Fruit fly (Drosophila melanogaster): ENCODE results near the gene Jasper.

Jasper gene

DNA sequence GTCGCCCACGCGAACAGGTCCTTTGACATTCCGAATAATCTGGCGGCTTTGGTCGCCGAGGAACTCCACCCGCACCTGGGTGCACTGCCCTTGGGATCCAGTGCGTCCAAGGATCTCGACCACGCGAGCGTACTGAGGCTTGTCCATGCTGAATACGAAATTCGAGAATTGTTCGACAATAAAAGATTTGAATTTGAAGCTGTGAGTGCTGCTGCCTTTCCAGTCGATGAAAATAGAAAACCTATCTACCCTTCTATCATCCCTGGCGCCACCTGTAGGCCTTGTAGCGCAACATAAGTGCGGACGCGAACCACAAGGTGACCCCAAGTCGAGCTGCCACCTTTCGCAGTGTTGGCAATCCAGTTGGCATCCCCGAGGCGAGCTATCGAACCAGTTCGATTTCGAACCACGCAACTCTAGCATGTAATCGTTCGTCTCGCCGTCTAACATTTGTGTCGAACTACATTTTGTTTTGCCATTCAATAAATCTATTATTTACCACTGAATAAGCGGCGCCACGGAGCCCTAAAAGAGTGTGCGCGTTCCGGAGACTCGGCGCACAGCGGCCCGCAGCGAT, 29.8 kb upstream of the Jasper start, which contains the start of the genes RpS28a and Axn (continued):
- TF ChIP-seq CG6765 (GFP tag; optimal IDR thresholded peaks at IDR 0.05) (no peak), CG4730 (GFP tag; IDR thresholded peaks at IDR 0.05) (no peak), bab2 (GFP tag; optimal IDR thresholded peaks at IDR 0.05) (peak; percentile 18), HLH54F (GFP tag; optimal IDR thresholded peaks at IDR 0.05) (no peak), mam (GFP tag; optimal IDR thresholded peaks at IDR 0.05) (peak; percentile 24), bbx (GFP tag; IDR thresholded peaks at IDR 0.05; ENCODE audit: partially characterized antibody) (peak; percentile 66), Fer1 (GFP tag; optimal IDR thresholded peaks at IDR 0.05) (no peak), wek (GFP tag; optimal IDR thresholded peaks at IDR 0.05) (no peak), her (GFP tag; optimal IDR thresholded peaks at IDR 0.05) (no peak), CG16815 (GFP tag; optimal IDR thresholded peaks at IDR 0.05) (no peak), CG1603 (tag; optimal IDR thresholded peaks at IDR 0.05) (no peak), sob (GFP tag; IDR thresholded peaks at IDR 0.05) (no peak; the same call in 1 of the 2 replicates), ci (GFP tag; IDR thresholded peaks at IDR 0.05) (peak; percentile 32; the same call in 1 of the 3 replicates), dmrt99B (tag; optimal IDR thresholded peaks at IDR 0.05) (no peak), fd96Cb (tag; optimal IDR thresholded peaks at IDR 0.05) (no peak), CkIIα-i1 (GFP tag; IDR thresholded peaks at IDR 0.05) (no peak), gce (GFP tag; IDR thresholded peaks at IDR 0.05) (no peak), slp2 (GFP tag; optimal IDR thresholded peaks at IDR 0.05) (no peak), so (GFP tag; IDR thresholded peaks at IDR 0.05) (no peak; the same call in 2 of the 3 replicates), CG5953 (GFP tag; IDR thresholded peaks at IDR 0.05) (no peak), ttk (GFP tag; IDR thresholded peaks at IDR 0.05) (no peak), vnd (GFP tag; IDR thresholded peaks at IDR 0.05; ENCODE audit: partially characterized antibody) (no peak; the same call in 2 of the 3 replicates), MBD-R2 (GFP tag; IDR thresholded peaks at IDR 0.05) (peak; percentile 85), CTCF (GFP tag; optimal IDR thresholded peaks at IDR 0.05) (peak; percentile 97), Hand (GFP tag; optimal IDR thresholded peaks at IDR 0.05) (no peak), zfh2 (GFP tag; optimal IDR thresholded peaks at IDR 0.05) (no peak), GATAe (GFP tag; conservative IDR thresholded peaks at IDR 0.05) (no peak), Myb (GFP tag; optimal IDR thresholded peaks at IDR 0.05) (peak; percentile 57), ham (GFP tag; IDR thresholded peaks at IDR 0.05) (no peak), CG3281 (GFP tag; optimal IDR thresholded peaks at IDR 0.05) (no peak), tll (GFP tag; optimal IDR thresholded peaks at IDR 0.05) (peak in 1 of 2 experiments; percentile 11), pb (GFP tag; optimal IDR thresholded peaks at IDR 0.05) (no peak), CG1233 (GFP tag; optimal IDR thresholded peaks at IDR 0.05) (no peak), NFAT (GFP tag; IDR thresholded peaks at IDR 0.05) (peak; percentile 66), CG18599 (GFP tag; optimal IDR thresholded peaks at IDR 0.05) (no peak), CG2129 (GFP tag; IDR thresholded peaks at IDR 0.05; ENCODE audit: partially characterized antibody) (no peak; the same call in 1 of the 2 replicates), ATbp (GFP tag; optimal IDR thresholded peaks at IDR 0.05) (no peak), crp (GFP tag; optimal IDR thresholded peaks at IDR 0.05) (peak in 1 of 2 experiments; percentile 54), CG8089 (GFP tag; optimal IDR thresholded peaks at IDR 0.05) (no peak), Deaf1 (tag; optimal IDR thresholded peaks at IDR 0.05) (no peak), CG15479 (GFP tag; optimal IDR thresholded peaks at IDR 0.05) (no peak), CG7372 (GFP tag; IDR thresholded peaks at IDR 0.05) (no peak), prd (optimal IDR thresholded peaks at IDR 0.05) (no peak), prd (GFP tag; IDR thresholded peaks at IDR 0.05) (0 out of 3 replicates have a peak, but pooled peaks have one; percentile 28), unc-4 (GFP tag; IDR thresholded peaks at IDR 0.05; ENCODE audit: partially characterized antibody) (peak; percentile 51; the same call in 1 of the 2 replicates), CG9609 (GFP tag; optimal IDR thresholded peaks at IDR 0.05) (peak; percentile 49), az2 (GFP tag; optimal IDR thresholded peaks at IDR 0.05) (no peak)
